Worm (Caenorhabditis elegans) whole organism, mixed stage, embryonic: Measurements from ENCODE around the gene acaa-2.

Experiments used
- lin-13 ChIP-seq: fragments of 150-350 bp; optimal IDR thresholded peaks from 2 replicates; lab custom pipeline; 2014; ENCODE audit warnings: missing biosample characterization, missing genetic modification characterization

The acaa-2 gene

DNA sequence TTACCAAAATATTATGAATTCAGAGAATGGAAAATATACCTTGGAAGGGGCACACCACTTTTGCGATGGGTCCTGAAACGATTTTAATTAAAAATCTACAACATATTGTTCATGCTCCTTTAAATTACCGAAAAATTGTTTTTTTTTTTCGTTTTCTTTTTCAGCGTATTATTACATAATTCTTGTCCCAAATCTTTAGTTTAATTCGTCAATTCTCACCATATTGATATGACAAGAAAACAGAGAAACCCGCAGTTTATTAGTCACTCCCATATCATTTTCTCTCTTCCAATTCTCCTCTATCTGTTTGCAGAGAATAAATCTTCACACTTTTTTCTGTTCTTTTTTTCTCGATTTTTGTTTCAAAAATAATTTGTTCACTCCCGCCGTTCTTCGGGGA lies 50.5 kb downstream of the acaa-2 start, which contains the start of gene F11F1.1:
TSS of gene F11F1.1 (plus strand) at position 301 of the 400 bp plus-strand sequence.
- no peak for TF ChIP-seq lin-13 (tag; lab: Kevin White, UChicago)
